Fruit fly (Drosophila melanogaster): Measurements from ENCODE around the gene CG32221.

CG32221 gene

dm6 chr3L:19794203-19794802 lies 40.2 kb upstream of the CG32221 start (continued):
- no peak for TF ChIP-seq Lim3 (GFP tag; IDR thresholded peaks at IDR 0.05)
- TF ChIP-seq Optix (GFP tag; IDR thresholded peaks at IDR 0.05): peak; percentile 59; the same call in 2 of the 3 replicates
- TF ChIP-seq CG17568 (GFP tag; optimal IDR thresholded peaks at IDR 0.05): no peak
- TF ChIP-seq CG12744 (GFP tag; optimal IDR thresholded peaks at IDR 0.05): peak; percentile 54
- peak; percentile 63; the same call in 1 of the 2 replicates for TF ChIP-seq CG16779 (GFP tag; IDR thresholded peaks at IDR 0.05)
- TF ChIP-seq CG6765 (GFP tag; optimal IDR thresholded peaks at IDR 0.05): peak; percentile 90
- TF ChIP-seq CG1233 (GFP tag; optimal IDR thresholded peaks at IDR 0.05): peak; percentile 83
- no peak for TF ChIP-seq Ravus (GFP tag; IDR thresholded peaks at IDR 0.05)
- 0 out of 3 replicates have a peak, but pooled peaks have one; percentile 11 for TF ChIP-seq ase (GFP tag; IDR thresholded peaks at IDR 0.05)
- peak; percentile 76 for TF ChIP-seq CG9215 (GFP tag; IDR thresholded peaks at IDR 0.05)
- no peak for TF ChIP-seq wdn (GFP tag; IDR thresholded peaks at IDR 0.05)
- peak; percentile 83 for TF ChIP-seq Ssrp (tag; optimal IDR thresholded peaks at IDR 0.05)
- TF ChIP-seq CG12104 (GFP tag; optimal IDR thresholded peaks at IDR 0.05): peak; percentile 85
- TF ChIP-seq CG12391 (tag; optimal IDR thresholded peaks at IDR 0.05): peak; percentile 88
- TF ChIP-seq grn (GFP tag; optimal IDR thresholded peaks at IDR 0.05): peak; percentile 57
- peak; percentile 69 for TF ChIP-seq maf-S (GFP tag; optimal IDR thresholded peaks at IDR 0.05)
- peak; percentile 77 for TF ChIP-seq CG10267 (tag; optimal IDR thresholded peaks at IDR 0.05)
- TF ChIP-seq CG4282 (GFP tag; optimal IDR thresholded peaks at IDR 0.05): peak; percentile 68
- peak; percentile 64 for TF ChIP-seq stc (GFP tag; IDR thresholded peaks at IDR 0.05)
- peak; percentile 66 for TF ChIP-seq CG6654 (GFP tag; optimal IDR thresholded peaks at IDR 0.05)
- TF ChIP-seq Xbp1 (GFP tag; optimal IDR thresholded peaks at IDR 0.05): peak; percentile 82
- no peak; the same call in 1 of the 2 replicates for TF ChIP-seq Oaz (GFP tag; IDR thresholded peaks at IDR 0.05)
- peak; percentile 42 for TF ChIP-seq inv (GFP tag; IDR thresholded peaks at IDR 0.05; ENCODE audit: partially characterized antibody)
- TF ChIP-seq gt (GFP tag; IDR thresholded peaks at IDR 0.05): no peak
- TF ChIP-seq CG17361 (GFP tag; IDR thresholded peaks at IDR 0.05): peak; percentile 92
- TF ChIP-seq cas (GFP tag; IDR thresholded peaks at IDR 0.05): 0 out of 2 replicates have a peak, but pooled peaks have one; percentile 31
- peak; percentile 69 to 74 for TF ChIP-seq chif (GFP tag; optimal IDR thresholded peaks at IDR 0.05)
- peak; percentile 92 for TF ChIP-seq CoRest (tag; optimal IDR thresholded peaks at IDR 0.05)
- no peak for TF ChIP-seq nau (GFP tag; optimal IDR thresholded peaks at IDR 0.05)
- no peak for TF ChIP-seq br (optimal IDR thresholded peaks at IDR 0.05)
- TF ChIP-seq kni (GFP tag; optimal IDR thresholded peaks at IDR 0.05): peak; percentile 5
- TF ChIP-seq mirr (GFP tag; optimal IDR thresholded peaks at IDR 0.05): peak; percentile 52
- TF ChIP-seq Nf-YC (tag; optimal IDR thresholded peaks at IDR 0.05): peak; percentile 99
- peak; percentile 67; the same call in 1 of the 4 replicates for TF ChIP-seq chinmo (GFP tag; IDR thresholded peaks at IDR 0.05; ENCODE audit: partially characterized antibody)
- TF ChIP-seq CG4404 (GFP tag; IDR thresholded peaks at IDR 0.05): 0 out of 2 replicates have a peak, but pooled peaks have one; percentile 32
- TF ChIP-seq E2f1 (GFP tag; IDR thresholded peaks at IDR 0.05): peak; percentile 68
- no peak for TF ChIP-seq CG4617 (GFP tag; optimal IDR thresholded peaks at IDR 0.05; ENCODE audit: borderline replicate concordance)
- TF ChIP-seq psq (GFP tag; optimal IDR thresholded peaks at IDR 0.05): peak; percentile 13
- TF ChIP-seq tap (tag; optimal IDR thresholded peaks at IDR 0.05): peak; percentile 71
- peak; percentile 85 for TF ChIP-seq Asciz (GFP tag; optimal IDR thresholded peaks at IDR 0.05)
- peak; percentile 91 for TF ChIP-seq gem (tag; optimal IDR thresholded peaks at IDR 0.05)
- no peak for TF ChIP-seq prd (optimal IDR thresholded peaks at IDR 0.05)
- TF ChIP-seq prd (GFP tag; IDR thresholded peaks at IDR 0.05): peak; percentile 72; the same call in 2 of the 3 replicates
- peak; percentile 36 for TF ChIP-seq CG17912 (GFP tag; optimal IDR thresholded peaks at IDR 0.05)
- peak; percentile 92 for TF ChIP-seq Fer1 (GFP tag; optimal IDR thresholded peaks at IDR 0.05)
- TF ChIP-seq Med (GFP tag): peak; percentile 96
- TF ChIP-seq Hr3 (GFP tag; optimal IDR thresholded peaks at IDR 0.05): peak; percentile 73
- TF ChIP-seq ttk (GFP tag; IDR thresholded peaks at IDR 0.05): no peak; the same call in 1 of the 2 replicates
- TF ChIP-seq CG31224 (GFP tag; IDR thresholded peaks at IDR 0.05): peak; percentile 58; the same call in 1 of the 2 replicates
- TF ChIP-seq cwo (GFP tag; optimal IDR thresholded peaks at IDR 0.05): peak; percentile 88
